Worm (Caenorhabditis elegans) whole organism, mixed stage, embryonic: ENCODE data around the gene txt-5.
A peak's percentile ranks its signal among the peaks of the same experiment; 100 is the strongest.

ENCODE experiments used
- M03D4.4 ChIP-seq: sonication (generic microtip); optimal IDR thresholded peaks from 2 replicates; lab custom pipeline; 2017; ENCODE audit warnings: mild to moderate bottlenecking, missing genetic modification characterization, missing compliant biosample characterization
- bed-3 ChIP-seq: fragments of 200-800 bp; sonication (Bioruptor generic); optimal IDR thresholded peaks from 3 replicates; lab custom pipeline; 2018; ENCODE audit warnings: mild to moderate bottlenecking, missing genetic modification characterization, moderate library complexity, missing compliant biosample characterization
- blmp-1 ChIP-seq: fragments of 150-350 bp; optimal IDR thresholded peaks from 2 replicates; lab custom pipeline; 2014; ENCODE audit warnings: missing biosample characterization, missing genetic modification characterization
- ceh-39 ChIP-seq: fragments of 150-350 bp; optimal IDR thresholded peaks from 2 replicates; lab custom pipeline; 2014; ENCODE audit warnings: missing biosample characterization, missing genetic modification characterization
- ceh-43 ChIP-seq: fragments of 200-800 bp; sonication (Bioruptor generic); optimal IDR thresholded peaks from 2 replicates; lab custom pipeline; 2018; ENCODE audit warnings: mild to moderate bottlenecking, missing genetic modification characterization, moderate library complexity, missing compliant biosample characterization
- ceh-83 ChIP-seq: fragments of 200-800 bp; sonication (Bioruptor generic); optimal IDR thresholded peaks from 2 replicates; lab custom pipeline; 2018; ENCODE audit warnings: mild to moderate bottlenecking, missing genetic modification characterization, missing compliant biosample characterization
- ces-1 ChIP-seq: fragments of 150-350 bp; optimal IDR thresholded peaks from 2 replicates; lab custom pipeline; 2014; ENCODE audit warnings: missing biosample characterization, missing genetic modification reagents, missing genetic modification characterization
- cnd-1 ChIP-seq: fragments of 200-800 bp; sonication (Bioruptor generic); optimal IDR thresholded peaks from 2 replicates; lab custom pipeline; 2018; ENCODE audit warnings: mild to moderate bottlenecking, missing genetic modification characterization, missing compliant biosample characterization
- drap-1 ChIP-seq: fragments of 200-800 bp; sonication (Bioruptor generic); optimal IDR thresholded peaks from 3 replicates; lab custom pipeline; 2018; ENCODE audit warnings: mild to moderate bottlenecking, missing genetic modification characterization, missing compliant biosample characterization
- elt-1 ChIP-seq: sonication (generic microtip); optimal IDR thresholded peaks from 2 replicates; lab custom pipeline; 2017; ENCODE audit warnings: missing genetic modification characterization, mild to moderate bottlenecking, missing compliant biosample characterization, antibody characterized with exemption, moderate library complexity, borderline replicate concordance; ENCODE audit not compliant: insufficient read depth
- elt-3 ChIP-seq: fragments of 150-350 bp; optimal IDR thresholded peaks from 2 replicates; lab custom pipeline; 2014; ENCODE audit warnings: missing biosample characterization, missing genetic modification characterization
- flh-1 ChIP-seq: fragments of 200-800 bp; sonication (Bioruptor generic); optimal IDR thresholded peaks from 2 replicates; lab custom pipeline; 2018; ENCODE audit warnings: mild to moderate bottlenecking, missing genetic modification characterization, moderate library complexity, missing compliant biosample characterization
- ham-2 ChIP-seq: fragments of 200-800 bp; sonication (Bioruptor generic); optimal IDR thresholded peaks from 2 replicates; lab custom pipeline; 2018; ENCODE audit warnings: mild to moderate bottlenecking, missing genetic modification characterization, missing compliant biosample characterization
- hlh-1 ChIP-seq: fragments of 150-350 bp; optimal IDR thresholded peaks from 2 replicates; lab custom pipeline; 2014; ENCODE audit warnings: missing biosample characterization, missing genetic modification reagents, missing genetic modification characterization
- lin-13 ChIP-seq: fragments of 150-350 bp; optimal IDR thresholded peaks from 2 replicates; lab custom pipeline; 2014; ENCODE audit warnings: missing biosample characterization, missing genetic modification characterization
- lin-32 ChIP-seq: fragments of 200-800 bp; sonication (Bioruptor generic); optimal IDR thresholded peaks from 2 replicates; lab custom pipeline; 2018; ENCODE audit warnings: mild to moderate bottlenecking, missing genetic modification characterization, missing compliant biosample characterization
- lsy-2 ChIP-seq: fragments of 150-350 bp; optimal IDR thresholded peaks from 2 replicates; lab custom pipeline; 2014; ENCODE audit warnings: missing biosample characterization, missing genetic modification characterization
- mab-5 ChIP-seq: fragments of 150-350 bp; optimal IDR thresholded peaks from 2 replicates; lab custom pipeline; 2014; ENCODE audit warnings: missing biosample characterization, missing genetic modification characterization
- mep-1 ChIP-seq: fragments of 150-350 bp; optimal IDR thresholded peaks from 2 replicates; lab custom pipeline; 2017; ENCODE audit warnings: missing biosample characterization, missing genetic modification reagents, missing genetic modification characterization, inconsistent platforms
- mls-2 ChIP-seq: sonication (generic microtip); optimal IDR thresholded peaks from 2 replicates; lab custom pipeline; 2016; ENCODE audit warnings: mild to moderate bottlenecking, missing genetic modification characterization, moderate library complexity, missing compliant biosample characterization
- nhr-12 ChIP-seq: fragments of 150-350 bp; optimal IDR thresholded peaks from 2 replicates; lab custom pipeline; 2014; ENCODE audit warnings: missing biosample characterization, missing genetic modification characterization
- nhr-2 ChIP-seq: fragments of 150-350 bp; optimal IDR thresholded peaks from 2 replicates; lab custom pipeline; 2014; ENCODE audit warnings: missing biosample characterization, missing genetic modification characterization
- nhr-237 ChIP-seq: fragments of 150-350 bp; optimal IDR thresholded peaks from 2 replicates; lab custom pipeline; 2014; ENCODE audit warnings: missing biosample characterization, missing genetic modification characterization
- nhr-28 ChIP-seq: fragments of 150-350 bp; optimal IDR thresholded peaks from 2 replicates; lab custom pipeline; 2014; ENCODE audit warnings: missing biosample characterization, missing genetic modification characterization
- nhr-76 ChIP-seq: sonication (generic microtip); optimal IDR thresholded peaks from 2 replicates; lab custom pipeline; 2017; ENCODE audit warnings: missing biosample characterization, missing genetic modification characterization
- pha-4 ChIP-seq: fragments of 150-350 bp; optimal IDR thresholded peaks from 2 replicates; lab custom pipeline; 2018; ENCODE audit warnings: missing biosample characterization, missing genetic modification reagents, missing genetic modification characterization
- sem-2 ChIP-seq: fragments of 200-800 bp; sonication (Bioruptor generic); optimal IDR thresholded peaks from 2 replicates; lab custom pipeline; 2018; ENCODE audit warnings: mild to moderate bottlenecking, missing genetic modification characterization, missing compliant biosample characterization
- snpc-4 ChIP-seq: fragments of 150-350 bp; optimal IDR thresholded peaks from 2 replicates; lab custom pipeline; 2014; ENCODE audit warnings: missing biosample characterization, missing genetic modification characterization
- sptf-1 ChIP-seq: sonication (generic microtip); optimal IDR thresholded peaks from 2 replicates; lab custom pipeline; 2017; ENCODE audit warnings: mild to moderate bottlenecking, missing genetic modification characterization, moderate library complexity, missing compliant biosample characterization
- tbx-8 ChIP-seq: fragments of 200-800 bp; sonication (Bioruptor generic); optimal IDR thresholded peaks from 2 replicates; lab custom pipeline; 2018; ENCODE audit warnings: mild to moderate bottlenecking, missing genetic modification characterization, moderate library complexity, missing compliant biosample characterization
- unc-120 ChIP-seq: sonication (generic microtip); optimal IDR thresholded peaks from 2 replicates; lab custom pipeline; 2017; ENCODE audit warnings: missing genetic modification characterization, missing compliant biosample characterization; ENCODE audit not compliant: poor library complexity, severe bottlenecking
- unc-39 ChIP-seq: fragments of 150-350 bp; optimal IDR thresholded peaks from 2 replicates; lab custom pipeline; 2014; ENCODE audit warnings: missing biosample characterization, missing genetic modification characterization
- unc-62 ChIP-seq: fragments of 150-350 bp; optimal IDR thresholded peaks from 2 replicates; lab custom pipeline; 2014; ENCODE audit warnings: missing biosample characterization, missing genetic modification reagents, missing genetic modification characterization
- zip-8 ChIP-seq: fragments of 150-350 bp; optimal IDR thresholded peaks from 2 replicates; lab custom pipeline; 2014; ENCODE audit warnings: missing biosample characterization, missing genetic modification characterization
- ztf-11 ChIP-seq: fragments of 150-350 bp; optimal IDR thresholded peaks from 2 replicates; lab custom pipeline; 2014; ENCODE audit warnings: missing biosample characterization, missing genetic modification characterization

txt-5 gene

ce11 chrV:7822655-7823054 lies 14.3 kb downstream of the txt-5 start:
- TF ChIP-seq M03D4.4 (tag; lab: Kevin White, UChicago) = peak; percentile 45
- TF ChIP-seq sptf-1 (tag; lab: Kevin White, UChicago) = no peak
- TF ChIP-seq mls-2 (tag; lab: Kevin White, UChicago) = no peak
- no peak for TF ChIP-seq nhr-237 (tag; lab: Kevin White, UChicago)
- TF ChIP-seq bed-3 (GFP tag; lab: Kevin White, UChicago) = no peak
- no peak for TF ChIP-seq ceh-39 (tag; lab: Kevin White, UChicago)
- no peak for TF ChIP-seq pha-4 (tag; lab: Kevin White, UChicago)
- TF ChIP-seq elt-1 (tag; lab: Kevin White, UChicago) = no peak
- TF ChIP-seq mab-5 = peak; percentile 68
- no peak for TF ChIP-seq elt-3 (tag; lab: Kevin White, UChicago)
- peak; percentile 99 for TF ChIP-seq hlh-1 (tag; lab: Kevin White, UChicago)
- TF ChIP-seq blmp-1 = no peak
- TF ChIP-seq sem-2 (GFP tag; lab: Kevin White, UChicago) = no peak
- no peak for TF ChIP-seq nhr-2 (tag; lab: Kevin White, UChicago)
- peak; percentile 99 for TF ChIP-seq unc-62
- TF ChIP-seq ham-2 (GFP tag; lab: Kevin White, UChicago) = no peak
- peak; percentile 92 for TF ChIP-seq unc-120 (tag; lab: Kevin White, UChicago)
- no peak for TF ChIP-seq lin-32
- TF ChIP-seq lsy-2 (tag; lab: Kevin White, UChicago) = no peak
- TF ChIP-seq snpc-4 = no peak

- no peak for TF ChIP-seq nhr-28
- no peak for TF ChIP-seq M03D4.4 (tag; lab: Kevin White, UChicago)
- no peak for TF ChIP-seq ham-2 (GFP tag; lab: Kevin White, UChicago)
- no peak for TF ChIP-seq ceh-83 (GFP tag; lab: Kevin White, UChicago)
- no peak for TF ChIP-seq drap-1 (GFP tag; lab: Kevin White, UChicago)
- TF ChIP-seq unc-62 = no peak
- TF ChIP-seq lsy-2 (tag; lab: Kevin White, UChicago) = peak; percentile 20
- peak; percentile 32 for TF ChIP-seq mep-1 (tag; lab: Kevin White, UChicago)
- TF ChIP-seq nhr-237 (tag; lab: Kevin White, UChicago) = peak; percentile 43
- TF ChIP-seq ztf-11 (tag; lab: Kevin White, UChicago) = no peak
- no peak for TF ChIP-seq cnd-1 (tag; lab: Kevin White, UChicago)
- TF ChIP-seq elt-3 (tag; lab: Kevin White, UChicago) = no peak
- no peak for TF ChIP-seq elt-1 (tag; lab: Kevin White, UChicago)
- TF ChIP-seq ces-1 (GFP tag; lab: Kevin White, UChicago) = peak; percentile 80
- TF ChIP-seq lin-13 (tag; lab: Kevin White, UChicago) = no peak
- TF ChIP-seq zip-8 (tag; lab: Kevin White, UChicago) = no peak
- no peak for TF ChIP-seq mab-5
- no peak for TF ChIP-seq mls-2 (tag; lab: Kevin White, UChicago)
- TF ChIP-seq sptf-1 (tag; lab: Kevin White, UChicago) = no peak
- no peak for TF ChIP-seq tbx-8 (GFP tag; lab: Kevin White, UChicago)
- no peak for TF ChIP-seq nhr-12
- TF ChIP-seq hlh-1 (tag; lab: Kevin White, UChicago) = no peak
- peak; percentile 61 for TF ChIP-seq ceh-43 (GFP tag; lab: Kevin White, UChicago)
- TF ChIP-seq snpc-4 = no peak
- no peak for TF ChIP-seq nhr-76
- TF ChIP-seq flh-1 (GFP tag; lab: Kevin White, UChicago) = no peak
- TF ChIP-seq nhr-2 (tag; lab: Kevin White, UChicago) = no peak
- TF ChIP-seq lin-32 = no peak
- TF ChIP-seq, all 35 proteins: peak for 5
Observed at ce11 chrV:7820270-7820669, 16.7 kb downstream of the txt-5 start, which contains the start of gene lbp-4. Gene lbp-4 (plus strand): TSS chrV:7820578.

- TF ChIP-seq ces-1 (GFP tag; lab: Kevin White, UChicago) = peak; percentile 68
- no peak for TF ChIP-seq lin-32
Observed at ce11 chrV:7819585-7819984, 17.3 kb downstream of the txt-5 start.

ce11 chrV:7816486-7816885 lies 20.4 kb downstream of the txt-5 start:
- TF ChIP-seq unc-62 (no peak), bed-3 (GFP tag; lab: Kevin White, UChicago) (no peak), nhr-237 (tag; lab: Kevin White, UChicago) (no peak), unc-39 (no peak), mab-5 (no peak), sem-2 (GFP tag; lab: Kevin White, UChicago) (no peak), ces-1 (GFP tag; lab: Kevin White, UChicago) (peak; percentile 97)
